Fruit fly (Drosophila melanogaster) whole organism, larva: ENCODE measurements around the gene CG43245.

Source experiments
- noc ChIP-seq: fragments of 200-800 bp; sonication (Bioruptor generic); optimal IDR thresholded peaks from 3 replicates; lab custom pipeline; 2019; ENCODE audit warnings: missing biosample characterization, mild to moderate bottlenecking, missing genetic modification characterization, moderate library complexity

The CG43245 gene

DNA sequence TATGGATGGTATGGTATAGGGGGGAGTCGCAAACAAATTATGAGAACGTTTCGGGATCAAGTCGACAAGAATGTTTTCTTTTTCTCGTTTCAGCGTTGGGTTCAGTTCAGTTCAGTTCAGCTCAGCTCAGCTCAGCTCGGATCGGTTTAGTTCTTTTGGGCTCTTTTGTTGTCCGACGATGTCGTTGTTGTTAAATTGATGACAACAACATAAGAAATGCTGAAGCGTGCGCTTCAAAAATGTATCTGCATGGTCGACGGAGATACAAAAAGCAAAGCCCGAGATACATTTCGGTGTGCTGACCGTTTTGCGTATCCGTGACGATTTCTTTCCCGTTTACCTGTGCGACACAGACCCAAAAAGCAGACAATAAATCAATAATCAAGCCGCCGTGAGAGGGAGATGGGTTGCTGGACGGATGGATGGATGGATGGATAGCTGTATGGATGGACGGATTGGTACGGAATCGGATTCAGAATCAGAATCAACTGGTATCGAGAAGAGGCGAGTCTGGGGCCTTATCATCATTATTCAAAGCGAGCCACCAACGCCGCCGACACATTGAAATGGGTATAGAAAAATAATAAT, at the start of gene CG43245:
CG43245 (plus strand) TSS at position 310 of the 588 bp plus-strand sequence.
- peak; percentile 17 for TF ChIP-seq noc (tag; lab: Kevin White, UChicago)

DNA sequence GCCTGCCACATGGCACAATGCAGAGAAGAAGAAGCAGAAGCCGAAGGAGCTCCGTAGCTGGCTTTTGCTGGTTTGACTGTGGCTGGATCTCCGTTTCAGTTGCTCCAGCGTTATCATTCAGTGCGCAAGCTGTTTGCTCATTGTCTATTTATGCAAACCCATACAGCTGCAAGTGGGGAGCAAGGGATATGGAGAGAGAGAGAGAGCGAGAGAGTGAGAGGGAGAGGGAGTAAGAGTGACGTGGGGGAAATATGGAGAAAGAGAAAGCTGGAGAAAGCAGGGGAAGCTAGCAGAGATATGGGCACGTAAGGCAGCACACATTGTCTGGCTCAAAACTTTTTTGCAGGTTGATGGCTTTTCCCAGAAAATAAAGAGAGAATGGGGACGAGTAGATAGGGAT, 49.1 kb upstream of the CG43245 start:
- TF ChIP-seq noc (tag; lab: Kevin White, UChicago), result no peak

DNA sequence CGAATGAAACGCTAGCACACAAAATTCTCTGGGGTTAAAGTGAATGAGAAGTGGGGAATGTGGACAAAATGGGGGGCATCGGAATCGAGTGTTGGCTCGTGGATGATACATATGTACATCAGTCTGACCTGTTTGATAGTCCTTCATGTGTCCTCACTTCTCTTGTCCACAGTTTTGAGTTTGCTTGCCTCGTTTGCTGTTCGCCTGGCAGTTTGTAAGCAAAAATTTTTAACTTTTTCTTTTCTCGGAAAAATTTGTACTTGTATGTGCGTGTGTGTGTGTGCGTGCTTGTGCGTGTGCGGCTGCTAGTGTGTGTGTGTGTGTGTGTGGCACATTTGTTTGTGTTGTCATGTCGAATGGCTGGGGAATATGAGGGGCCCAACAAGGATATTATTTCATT, 48.1 kb upstream of the CG43245 start:
- no peak for TF ChIP-seq noc (tag; lab: Kevin White, UChicago)

DNA sequence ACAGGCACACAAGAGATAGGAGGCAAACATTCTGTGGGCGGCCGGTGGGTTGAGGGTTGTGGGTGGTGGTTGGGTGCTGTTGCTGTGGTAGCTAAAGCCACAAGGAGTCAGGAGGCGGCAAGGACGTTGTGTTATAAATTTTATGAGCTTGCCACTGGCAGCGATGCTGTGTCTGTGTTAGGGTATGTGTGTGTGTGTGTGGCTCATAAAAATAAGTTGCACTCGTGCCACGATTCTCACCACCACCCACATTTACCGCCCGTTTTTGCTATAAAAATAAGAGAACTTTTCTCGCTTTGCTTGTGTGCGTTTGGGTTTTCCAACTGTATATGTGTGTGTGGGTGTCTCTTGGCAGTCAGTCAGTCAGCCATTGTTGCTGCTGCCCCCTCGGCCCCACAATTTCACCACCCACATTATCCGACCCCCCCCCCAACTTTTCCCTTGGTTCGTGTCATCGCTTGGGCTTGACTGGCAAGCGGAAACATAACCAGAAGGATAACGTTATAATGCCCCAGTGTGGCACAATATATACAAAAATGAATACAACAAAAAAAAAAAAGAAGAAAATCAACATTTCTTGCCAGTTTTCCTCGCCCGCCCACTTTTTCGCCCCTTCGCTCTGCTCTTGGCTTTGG, 46.8 kb upstream of the CG43245 start:
- TF ChIP-seq noc (tag; lab: Kevin White, UChicago), result no peak

DNA sequence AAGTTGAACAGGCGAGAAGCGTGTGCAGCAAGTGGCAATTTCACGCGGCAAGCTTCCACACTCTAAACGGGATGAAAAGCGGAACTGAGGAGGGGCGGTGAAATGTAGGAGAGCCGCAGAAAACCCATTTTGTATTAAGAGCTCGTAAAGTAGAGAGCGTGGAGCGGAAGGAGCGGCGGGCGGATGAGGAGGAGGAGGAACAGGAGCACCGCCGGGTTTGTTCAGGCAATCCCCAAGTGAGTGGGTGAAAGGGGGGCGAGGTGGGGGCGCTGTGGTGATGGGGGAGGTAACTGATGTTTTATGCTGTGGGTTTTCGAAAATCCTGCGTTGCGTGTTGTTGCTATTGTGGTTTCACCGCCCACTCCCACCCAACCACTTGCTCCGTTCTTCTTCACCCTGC, 44.6 kb upstream of the CG43245 start:
- no peak for TF ChIP-seq noc (tag; lab: Kevin White, UChicago)

DNA sequence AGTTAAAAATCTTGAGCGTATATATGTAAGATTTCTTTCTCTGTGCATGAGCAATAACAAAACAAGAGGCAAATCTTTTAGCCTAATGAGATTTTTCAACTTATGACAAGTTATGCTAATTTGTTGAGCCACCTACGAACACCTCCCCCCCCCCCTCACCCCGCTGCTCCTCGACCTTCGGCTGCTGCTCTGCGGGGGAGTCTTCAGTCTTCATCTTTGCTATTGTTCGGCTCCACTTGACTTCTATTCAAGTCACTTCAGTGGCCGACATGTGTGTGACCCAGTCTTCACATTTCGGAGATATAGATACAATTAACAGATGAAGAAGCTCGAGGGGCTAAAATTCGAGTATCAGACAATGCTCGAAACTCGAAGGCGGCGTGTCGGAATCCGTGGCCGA, 39.7 kb upstream of the CG43245 start:
- TF ChIP-seq noc (tag; lab: Kevin White, UChicago), result no peak

DNA sequence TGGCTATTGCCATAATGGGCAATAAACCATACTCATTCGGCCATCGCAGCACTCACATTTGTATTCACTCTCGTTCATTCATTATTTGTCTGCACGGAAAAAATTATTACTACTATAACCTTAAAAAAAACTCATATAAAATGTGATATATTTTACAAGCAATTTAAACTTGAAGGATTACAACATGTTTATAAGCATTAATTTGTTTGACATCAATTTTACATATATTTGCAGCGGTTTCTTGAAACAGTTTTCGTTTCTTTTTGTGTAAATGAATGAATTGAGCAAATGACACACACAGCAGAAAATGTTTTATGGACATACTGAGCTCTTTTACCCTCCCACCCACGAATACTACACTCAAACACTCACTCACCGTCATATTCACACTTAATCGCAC, 38.2 kb upstream of the CG43245 start:
- TF ChIP-seq noc (tag; lab: Kevin White, UChicago), result no peak

DNA sequence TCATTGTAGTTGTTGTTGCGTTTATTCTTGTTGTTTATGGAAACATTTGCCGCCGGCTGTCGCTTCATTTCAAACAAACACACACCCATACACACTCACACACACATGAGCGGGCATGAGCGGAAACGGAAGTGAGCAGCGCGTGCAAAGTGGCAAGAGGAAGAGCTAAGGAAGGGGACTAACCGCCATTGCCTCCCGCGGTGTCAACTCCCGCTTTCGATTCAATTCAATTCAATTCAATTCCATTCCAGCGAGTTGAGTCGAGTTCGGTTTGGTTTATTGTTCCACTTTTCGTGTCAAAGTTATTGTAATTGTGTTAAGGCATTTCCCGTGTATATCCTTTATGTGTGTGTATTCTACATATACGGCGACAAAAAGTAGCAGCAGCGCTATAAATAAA, 37.2 kb upstream of the CG43245 start:
- no peak for TF ChIP-seq noc (tag; lab: Kevin White, UChicago)

DNA sequence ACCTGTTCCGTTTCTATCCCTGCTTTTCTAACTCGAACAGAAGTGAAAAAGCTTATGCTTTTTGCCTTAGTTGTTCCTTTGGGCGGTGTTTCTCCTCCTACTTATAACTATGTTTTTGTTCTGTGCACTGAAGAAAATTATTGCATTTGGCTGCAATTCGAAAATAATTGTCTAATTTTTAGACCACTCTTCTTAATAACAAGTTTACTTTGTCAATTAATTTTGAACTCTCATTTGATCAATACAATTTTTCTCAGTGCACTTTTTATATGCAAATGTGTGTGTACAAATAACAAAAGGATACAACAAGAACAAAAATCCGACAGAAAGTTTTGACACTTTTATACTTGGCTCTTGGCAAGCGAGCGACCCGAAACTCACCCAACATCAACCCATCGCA, 36.6 kb upstream of the CG43245 start:
- TF ChIP-seq noc (tag; lab: Kevin White, UChicago), result no peak

DNA sequence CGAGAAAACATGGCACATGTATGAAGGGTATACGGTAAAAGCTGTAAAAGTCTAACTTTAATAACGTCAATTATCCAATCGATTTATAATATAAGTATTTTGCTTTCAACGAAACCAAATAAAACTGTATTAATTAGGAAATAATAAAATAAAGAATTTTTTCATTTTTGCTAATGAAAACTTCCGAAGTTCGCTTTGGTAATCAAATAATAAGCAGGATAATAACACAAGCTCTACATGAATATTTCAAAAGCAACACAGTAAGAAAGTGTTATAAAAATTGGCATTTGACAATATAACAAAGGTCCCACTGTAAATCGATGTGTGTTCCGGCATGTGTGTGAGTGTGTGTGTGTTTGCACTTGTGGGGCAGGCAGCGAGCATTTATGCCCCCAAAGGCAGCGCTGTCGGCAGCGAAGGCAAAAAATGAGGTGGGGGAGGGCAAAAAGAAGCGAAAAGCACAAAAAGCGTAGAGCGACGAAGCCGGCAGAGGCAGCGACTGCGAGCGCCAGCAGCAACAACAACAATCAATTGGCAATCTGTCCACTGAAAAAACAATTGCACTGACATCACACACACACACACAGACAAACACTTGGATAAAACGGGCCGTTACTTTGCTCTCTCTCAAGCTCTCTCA, 35.1 kb upstream of the CG43245 start:
- no peak for TF ChIP-seq noc (tag; lab: Kevin White, UChicago)

DNA sequence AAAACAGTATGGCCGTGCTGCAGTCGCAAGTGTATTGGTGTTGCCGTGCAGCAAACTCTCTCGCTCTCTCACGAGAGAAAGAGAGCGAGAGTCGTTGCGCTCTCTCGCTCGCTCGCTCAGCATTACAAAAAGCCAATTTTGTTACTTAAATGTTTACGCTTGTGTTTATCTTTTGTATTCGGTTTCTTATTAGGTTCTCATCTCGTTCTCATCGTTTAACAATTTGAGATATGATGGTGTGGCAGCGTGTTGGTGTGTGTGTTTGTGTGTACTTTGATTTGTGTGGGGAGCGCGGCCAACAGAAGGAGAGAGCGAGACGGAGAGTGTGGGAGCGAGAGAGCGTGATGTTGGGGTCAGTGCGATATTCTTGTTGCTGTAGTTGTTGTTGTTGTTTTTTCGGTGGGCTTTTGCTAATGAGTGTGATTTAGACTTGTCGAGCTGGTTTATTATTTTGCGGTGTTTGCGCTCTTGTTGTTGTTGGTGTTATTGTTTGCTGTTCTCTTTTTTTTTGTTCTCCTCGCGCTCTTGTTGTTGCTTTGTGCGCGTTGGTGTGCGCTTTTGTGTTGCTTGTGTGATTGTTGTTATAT, 34.5 kb upstream of the CG43245 start:
- TF ChIP-seq noc (tag; lab: Kevin White, UChicago), result peak; percentile 66

DNA sequence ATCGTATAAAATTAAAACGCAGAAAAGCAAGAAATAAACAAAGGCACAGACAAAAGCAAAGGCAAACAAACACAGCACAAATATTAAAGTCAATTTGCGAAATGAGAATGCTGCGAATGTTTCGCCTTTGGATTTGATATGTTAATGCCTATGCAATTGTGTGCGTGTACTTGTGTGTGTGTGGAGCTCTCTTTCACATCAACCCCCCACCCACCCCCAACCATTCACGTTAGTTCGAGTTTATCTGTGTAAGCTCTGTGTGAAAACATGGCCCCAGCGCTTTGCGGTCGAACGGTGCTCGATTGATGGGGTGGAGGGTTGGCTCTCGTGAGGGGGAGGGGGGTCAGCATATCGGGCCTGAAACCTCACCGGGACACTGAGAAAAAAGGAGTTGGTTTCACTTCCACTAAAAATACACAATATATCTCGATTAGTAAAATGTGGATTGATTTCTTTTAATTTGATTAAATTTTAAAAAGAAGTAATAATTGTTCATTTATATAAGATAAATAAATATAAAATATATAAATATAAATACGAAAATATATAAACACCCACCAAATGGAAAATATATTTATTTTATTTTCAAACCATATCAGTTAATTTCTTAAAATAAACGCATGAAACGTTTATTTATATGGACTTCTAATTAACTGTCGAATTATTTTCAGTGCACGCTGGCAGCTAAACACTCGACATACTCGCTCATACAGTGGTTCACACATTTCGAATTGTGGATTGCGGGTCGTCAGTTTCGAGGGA, 33.2 kb upstream of the CG43245 start:
- TF ChIP-seq noc (tag; lab: Kevin White, UChicago), result peak; percentile 60

DNA sequence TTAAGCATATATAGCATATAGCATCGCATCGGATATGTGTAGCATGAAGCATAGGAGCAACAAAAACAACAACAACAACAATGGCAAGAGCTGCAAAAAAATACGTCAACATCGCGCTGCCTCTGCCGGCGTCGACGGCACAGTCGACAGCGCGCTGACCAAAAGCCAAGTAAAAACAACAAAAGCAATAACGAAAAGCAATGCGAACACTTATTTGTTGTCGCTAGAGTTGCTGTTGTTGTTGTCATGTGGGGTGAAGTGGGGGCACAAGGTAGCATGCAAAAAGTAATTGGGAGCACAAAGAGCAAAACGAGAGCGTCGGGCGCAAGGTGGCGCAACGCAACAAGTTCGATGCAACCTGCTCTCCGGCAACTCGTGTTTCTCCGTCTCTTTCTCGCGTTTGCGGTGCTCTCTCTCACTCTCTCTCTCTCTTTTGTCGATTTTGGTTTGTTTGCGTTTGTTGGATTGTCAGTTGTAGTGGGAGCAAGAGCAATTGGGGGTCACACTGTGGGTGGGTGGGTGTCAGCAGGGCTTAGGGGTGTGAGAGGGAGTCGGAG, 32.5 kb upstream of the CG43245 start:
- no peak for TF ChIP-seq noc (tag; lab: Kevin White, UChicago)

DNA sequence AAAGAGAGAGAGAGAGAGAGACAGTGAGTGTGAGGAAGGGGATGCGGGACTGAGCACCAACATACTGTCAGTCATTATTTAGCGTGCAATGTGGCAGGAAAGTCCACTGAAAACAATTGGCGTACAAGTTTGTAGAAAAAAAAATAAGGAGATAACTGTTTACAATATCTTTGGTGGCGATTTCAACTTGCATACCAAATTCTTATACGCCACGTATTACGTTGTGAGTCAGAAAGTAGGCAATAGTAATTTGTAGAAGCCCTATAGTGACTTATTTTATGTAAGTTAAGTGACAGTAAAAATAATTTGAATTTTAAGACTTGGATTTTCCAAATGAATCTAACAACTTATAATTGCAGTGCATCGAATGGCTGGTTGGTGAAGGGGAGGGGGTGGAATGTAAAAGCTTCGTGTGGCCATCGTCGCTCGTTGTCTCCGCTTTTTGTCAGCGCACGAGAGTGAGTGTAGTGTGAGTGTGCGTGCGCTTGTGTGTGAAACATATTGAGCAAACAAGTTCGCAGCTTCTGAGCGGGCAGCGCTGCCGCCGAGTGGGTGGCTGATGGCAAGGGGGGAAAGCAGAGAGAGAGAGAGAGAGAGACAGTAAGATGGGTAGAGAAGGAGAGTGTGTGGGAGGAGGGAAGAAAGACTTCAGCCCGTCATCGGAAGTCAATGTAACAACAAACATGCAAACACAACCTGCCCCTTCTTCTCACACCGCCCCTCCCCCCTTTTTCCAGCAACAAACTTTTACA, 31.9 kb upstream of the CG43245 start:
- peak; percentile 76 for TF ChIP-seq noc (tag; lab: Kevin White, UChicago)

DNA sequence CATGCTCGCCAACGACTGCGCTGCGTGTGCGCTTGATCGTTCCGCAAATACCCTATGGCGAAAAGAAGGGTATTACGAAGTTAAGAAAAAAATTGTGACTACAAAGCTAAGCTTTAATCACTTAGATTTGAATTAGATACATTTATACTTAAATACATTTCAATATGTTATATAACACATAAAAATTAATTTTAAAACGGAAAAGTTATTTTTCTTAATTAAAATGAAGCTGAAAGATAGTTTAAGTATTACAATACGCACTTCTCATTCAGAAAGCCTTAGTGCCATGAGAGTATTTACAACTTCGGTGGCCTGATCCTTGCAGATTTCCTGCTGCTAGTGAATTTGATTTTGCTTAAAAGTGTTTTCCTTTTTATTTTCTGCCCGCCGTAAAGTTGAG, 31.0 kb upstream of the CG43245 start:
- no peak for TF ChIP-seq noc (tag; lab: Kevin White, UChicago)
